Worm (Caenorhabditis elegans) whole organism, L2 larva: ENCODE results near the gene nsph-3.2.

Experiments
- C34F6.9 ChIP-seq: fragments of 150-350 bp; optimal IDR thresholded peaks from 2 replicates; lab custom pipeline; 2014; ENCODE audit warnings: missing biosample characterization, missing genetic modification characterization
- R02D3.7 ChIP-seq: fragments of 150-350 bp; optimal IDR thresholded peaks from 2 replicates; lab custom pipeline; 2014; ENCODE audit warnings: missing biosample characterization, missing genetic modification characterization
- Y55F3AM.14 ChIP-seq: fragments of 200-800 bp; sonication (Bioruptor generic); optimal IDR thresholded peaks from 2 replicates; lab custom pipeline; 2018; ENCODE audit warnings: mild to moderate bottlenecking, missing genetic modification characterization, missing compliant biosample characterization
- ZK546.5 ChIP-seq: sonication (generic microtip); optimal IDR thresholded peaks from 2 replicates; lab custom pipeline; 2017; ENCODE audit warnings: missing biosample characterization, missing genetic modification characterization
- alr-1 ChIP-seq: fragments of 150-350 bp; optimal IDR thresholded peaks from 2 replicates; lab custom pipeline; 2014; ENCODE audit warnings: missing biosample characterization, missing genetic modification characterization
- aly-2 ChIP-seq: fragments of 150-350 bp; optimal IDR thresholded peaks from 2 replicates; lab custom pipeline; 2014; ENCODE audit warnings: missing biosample characterization, missing genetic modification characterization
- blmp-1 ChIP-seq: sonication (generic microtip); optimal IDR thresholded peaks from 2 replicates; lab custom pipeline; 2017; ENCODE audit warnings: missing genetic modification characterization, mild to moderate bottlenecking, missing compliant biosample characterization, antibody characterized with exemption, moderate library complexity; ENCODE audit not compliant: insufficient read depth
- ceh-82 ChIP-seq: fragments of 150-350 bp; optimal IDR thresholded peaks from 2 replicates; lab custom pipeline; 2014; ENCODE audit warnings: missing biosample characterization, missing genetic modification characterization
- dmd-4 ChIP-seq: sonication (generic microtip); optimal IDR thresholded peaks from 2 replicates; lab custom pipeline; 2017; ENCODE audit warnings: missing biosample characterization, missing genetic modification characterization
- egl-27 ChIP-seq: sonication (generic microtip); optimal IDR thresholded peaks from 3 replicates; lab custom pipeline; 2017; ENCODE audit warnings: missing biosample characterization, missing genetic modification reagents, missing genetic modification characterization
- elt-1 ChIP-seq: fragments of 150-350 bp; optimal IDR thresholded peaks from 2 replicates; lab custom pipeline; 2014; ENCODE audit warnings: missing biosample characterization, missing genetic modification characterization
- elt-3 ChIP-seq: sonication (generic microtip); optimal IDR thresholded peaks from 2 replicates; lab custom pipeline; 2017; ENCODE audit warnings: missing biosample characterization, missing genetic modification characterization
- fos-1 ChIP-seq: fragments of 150-350 bp; optimal IDR thresholded peaks from 2 replicates; lab custom pipeline; 2014; ENCODE audit warnings: missing biosample characterization, missing genetic modification characterization
- gmeb-1 ChIP-seq: fragments of 150-350 bp; optimal IDR thresholded peaks from 2 replicates; lab custom pipeline; 2014; ENCODE audit warnings: missing biosample characterization, missing genetic modification characterization
- lin-39 ChIP-seq: fragments of 150-350 bp; optimal IDR thresholded peaks from 2 replicates; lab custom pipeline; 2014; ENCODE audit warnings: missing biosample characterization, missing genetic modification reagents, missing genetic modification characterization
- mab-5 ChIP-seq: fragments of 150-350 bp; optimal IDR thresholded peaks from 2 replicates; lab custom pipeline; 2014; ENCODE audit warnings: missing biosample characterization, missing genetic modification characterization
- mbf-1 ChIP-seq: sonication (generic microtip); optimal IDR thresholded peaks from 2 replicates; lab custom pipeline; 2017; ENCODE audit warnings: missing biosample characterization, missing genetic modification characterization
- mdl-1 ChIP-seq, 2 experiments: fragments of 150-350 bp in 1 of 2; sonication (generic microtip) in 1 of 2; optimal IDR thresholded peaks; 2 replicates each; lab custom pipeline; 2017; ENCODE audit warnings: missing biosample characterization in 2 of 2, missing genetic modification characterization in 2 of 2
- nhr-10 ChIP-seq: sonication (generic microtip); optimal IDR thresholded peaks from 2 replicates; lab custom pipeline; 2017; ENCODE audit warnings: missing biosample characterization, missing genetic modification characterization
- nhr-11 ChIP-seq: fragments of 150-350 bp; optimal IDR thresholded peaks from 2 replicates; lab custom pipeline; 2014; ENCODE audit warnings: missing biosample characterization, missing genetic modification characterization
- nhr-129 ChIP-seq: fragments of 150-350 bp; optimal IDR thresholded peaks from 2 replicates; lab custom pipeline; 2014; ENCODE audit warnings: missing biosample characterization, missing genetic modification characterization
- nhr-21 ChIP-seq: fragments of 150-350 bp; optimal IDR thresholded peaks from 2 replicates; lab custom pipeline; 2014; ENCODE audit warnings: missing biosample characterization, missing genetic modification characterization
- nhr-237 ChIP-seq: fragments of 150-350 bp; optimal IDR thresholded peaks from 2 replicates; lab custom pipeline; 2014; ENCODE audit warnings: missing biosample characterization, missing genetic modification characterization
- nhr-25 ChIP-seq: fragments of 150-350 bp; sonication (generic microtip); optimal IDR thresholded peaks from 3 replicates; lab custom pipeline; 2014; ENCODE audit warnings: missing biosample characterization, missing genetic modification characterization
- nhr-6 ChIP-seq: fragments of 150-350 bp; optimal IDR thresholded peaks from 2 replicates; lab custom pipeline; 2014; ENCODE audit warnings: missing biosample characterization, missing genetic modification characterization
- nhr-77 ChIP-seq: fragments of 150-350 bp; optimal IDR thresholded peaks from 2 replicates; lab custom pipeline; 2014; ENCODE audit warnings: missing biosample characterization, missing genetic modification characterization
- peb-1 ChIP-seq: fragments of 150-350 bp; optimal IDR thresholded peaks from 2 replicates; lab custom pipeline; 2014; ENCODE audit warnings: missing biosample characterization, missing genetic modification characterization
- sem-4 ChIP-seq: fragments of 150-350 bp; optimal IDR thresholded peaks from 2 replicates; lab custom pipeline; 2014; ENCODE audit warnings: missing biosample characterization, missing genetic modification reagents, missing genetic modification characterization
- skn-1 ChIP-seq: sonication (generic microtip); optimal IDR thresholded peaks from 2 replicates; lab custom pipeline; 2017; ENCODE audit warnings: missing biosample characterization, missing genetic modification characterization
- unc-55 ChIP-seq: fragments of 150-350 bp; sonication (generic microtip); optimal IDR thresholded peaks from 3 replicates; lab custom pipeline; 2014; ENCODE audit warnings: missing biosample characterization, missing genetic modification reagents, missing genetic modification characterization
- ztf-1 ChIP-seq: fragments of 200-800 bp; sonication (Bioruptor generic); conservative IDR thresholded peaks from 2 replicates; pipeline ENCODE4 v1.3.6; 2022; ENCODE audit warnings: missing genetic modification characterization, missing compliant biosample characterization
- ztf-11 ChIP-seq: sonication (generic microtip); optimal IDR thresholded peaks from 2 replicates; lab custom pipeline; 2017; ENCODE audit warnings: missing biosample characterization, missing genetic modification characterization
- ztf-4 ChIP-seq: fragments of 150-350 bp; optimal IDR thresholded peaks from 2 replicates; lab custom pipeline; 2014; ENCODE audit warnings: missing biosample characterization, missing genetic modification characterization

The nsph-3.2 gene

ce11 chrIV:10085401-10086187 is 27.1 kb upstream of the nsph-3.2 start, which contains the start of the genes col-2 and ndc-80 (continued):
- TF ChIP-seq nhr-77 (peak; percentile 5), skn-1 (no peak), nhr-6 (no peak), elt-3 (tag; lab: Kevin White, UChicago) (no peak), nhr-237 (tag; lab: Kevin White, UChicago) (no peak), R02D3.7 (tag; lab: Kevin White, UChicago) (no peak), gmeb-1 (tag; lab: Kevin White, UChicago) (peak; percentile 82), ztf-1 (no peak), mab-5 (peak; percentile 26), egl-27 (tag; lab: Kevin White, UChicago) (peak; percentile 0), Y55F3AM.14 (GFP tag; lab: Kevin White, UChicago) (no peak), nhr-25 (no peak), nhr-21 (peak; percentile 13)

- no peak for TF ChIP-seq nhr-77
- no peak for TF ChIP-seq ztf-11 (tag; lab: Kevin White, UChicago)
- no peak for TF ChIP-seq aly-2 (tag; lab: Kevin White, UChicago)
- no peak for TF ChIP-seq unc-55 (GFP tag; lab: Kevin White, UChicago)
- TF ChIP-seq peb-1 (tag; lab: Kevin White, UChicago), result no peak
- TF ChIP-seq mab-5, result no peak
Observed at ce11 chrIV:10089777-10090176, 22.9 kb upstream of the nsph-3.2 start, which contains the start of gene ttr-39. ttr-39 (minus strand) TSS chrIV:10089877.

DNA sequence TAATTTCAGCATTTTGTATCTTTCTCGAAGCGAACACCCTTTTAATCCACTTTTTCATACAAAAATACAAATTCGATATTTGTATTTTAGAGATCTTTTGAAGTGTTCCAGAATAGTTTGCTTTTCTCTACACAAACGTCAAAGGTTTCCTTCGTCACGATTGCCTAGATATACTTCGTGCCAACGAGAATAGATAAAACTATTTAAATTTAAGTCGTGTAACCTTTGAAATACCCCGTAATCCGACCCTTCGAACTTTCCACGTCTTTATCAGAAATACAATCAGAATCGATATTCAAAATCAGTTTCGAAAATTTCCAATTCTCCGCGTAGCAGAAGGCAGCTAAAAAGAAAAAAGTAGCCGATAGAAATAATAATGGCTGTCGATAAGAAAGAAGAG is 22.3 kb upstream of the nsph-3.2 start, which contains the start of gene ttbk-5:
Gene ttbk-5 (plus strand): TSS at position 301 of the 400 bp plus-strand sequence.
- TF ChIP-seq ceh-82 (tag; lab: Kevin White, UChicago) (no peak), lin-39 (no peak), alr-1 (tag; lab: Kevin White, UChicago) (no peak), dmd-4 (no peak), C34F6.9 (tag; lab: Kevin White, UChicago) (no peak), mbf-1 (no peak), ZK546.5 (tag; lab: Kevin White, UChicago) (no peak), ztf-11 (tag; lab: Kevin White, UChicago) (no peak), fos-1 (tag; lab: Kevin White, UChicago) (no peak), nhr-11 (tag; lab: Kevin White, UChicago) (no peak), sem-4 (no peak), egl-27 (tag; lab: Kevin White, UChicago) (no peak), nhr-129 (tag; lab: Kevin White, UChicago) (no peak), nhr-10 (tag; lab: Kevin White, UChicago) (no peak), R02D3.7 (tag; lab: Kevin White, UChicago) (no peak), skn-1 (no peak)

DNA sequence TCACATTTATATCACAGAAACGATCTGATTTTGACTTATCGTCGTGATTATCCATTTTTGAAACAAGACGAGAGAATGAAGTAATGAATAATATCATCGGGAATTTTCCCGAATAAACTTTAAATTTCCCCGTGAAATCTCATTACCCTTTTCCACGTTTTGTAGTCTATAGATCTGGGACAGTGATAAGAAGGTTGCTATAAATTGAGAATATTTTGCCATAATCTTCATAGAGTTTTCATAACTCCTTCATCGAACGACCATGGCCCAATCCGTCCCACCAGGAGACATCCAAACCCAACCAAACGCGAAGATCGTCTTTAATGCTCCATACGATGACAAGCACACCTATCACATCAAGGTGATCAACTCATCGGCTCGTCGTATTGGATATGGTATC is 17.5 kb upstream of the nsph-3.2 start, which contains the start of the genes C04G2.5 and msp-36:
Gene C04G2.5 (minus strand): TSS at position 101 of the 400 bp plus-strand sequence.
Gene msp-36 (plus strand): TSS at position 263 of the 400 bp plus-strand sequence.
- TF ChIP-seq blmp-1 (no peak), ZK546.5 (tag; lab: Kevin White, UChicago) (no peak), ceh-82 (tag; lab: Kevin White, UChicago) (no peak), lin-39 (no peak), ztf-4 (no peak), alr-1 (tag; lab: Kevin White, UChicago) (no peak), mdl-1 (tag; optimal IDR thresholded peaks at IDR 0.05; lab: Kevin White, UChicago) (no peak), sem-4 (no peak), elt-1 (tag; lab: Kevin White, UChicago) (no peak)

ce11 chrIV:10096881-10097280 is 15.8 kb upstream of the nsph-3.2 start, which contains the start of gene dis-3:
dis-3 (plus strand) TSS chrIV:10097202.
- TF ChIP-seq R02D3.7 (tag; lab: Kevin White, UChicago), result peak; percentile 55
- TF ChIP-seq nhr-77, result no peak
- no peak for TF ChIP-seq skn-1
- TF ChIP-seq C34F6.9 (tag; lab: Kevin White, UChicago), result no peak
